Fruit fly (Drosophila melanogaster): ENCODE results near the gene Ilp2.
A peak's percentile ranks its signal among the peaks of the same experiment; 100 is the strongest.

Gene Ilp2

DNA sequence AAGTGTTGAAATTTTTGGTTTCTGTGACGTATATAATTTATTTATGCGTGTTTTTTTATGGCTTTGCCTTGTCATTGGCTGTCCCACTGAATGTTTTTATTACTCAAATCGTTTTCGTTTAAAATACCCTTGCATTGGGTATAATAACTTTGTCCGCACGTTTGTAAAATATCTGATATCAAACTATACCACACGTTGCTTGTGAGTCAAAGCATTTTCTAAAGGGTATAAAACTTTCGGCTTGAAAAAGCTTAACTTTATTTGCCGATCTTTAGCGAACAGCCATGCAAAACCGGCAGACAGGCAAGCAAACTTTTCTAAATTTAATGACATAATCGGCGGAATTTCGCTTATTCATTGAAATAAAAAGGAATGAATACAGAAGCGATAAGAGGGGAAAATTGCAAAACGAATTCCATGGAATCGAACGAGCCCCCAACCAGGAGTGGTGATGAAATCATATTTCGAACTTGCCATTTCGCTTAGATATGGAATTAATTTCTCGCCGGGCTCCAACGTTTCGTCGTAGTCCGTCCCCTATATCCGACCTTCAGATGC, 48.0 kb downstream of the Ilp2 start (continued):
- TF ChIP-seq CG17361 (GFP tag; IDR thresholded peaks at IDR 0.05) (peak; percentile 46; the same call in 1 of the 3 replicates), CG2199 (GFP tag; IDR thresholded peaks at IDR 0.05) (no peak), emc (GFP tag; optimal IDR thresholded peaks at IDR 0.05) (no peak), Xrp1 (GFP tag; IDR thresholded peaks at IDR 0.05) (peak; percentile 41; the same call in 1 of the 2 replicates), Six4 (GFP tag; optimal IDR thresholded peaks at IDR 0.05) (no peak), dysf (GFP tag; IDR thresholded peaks at IDR 0.05) (peak; percentile 57; the same call in 2 of the 3 replicates), sob (GFP tag; IDR thresholded peaks at IDR 0.05) (peak; percentile 61), CG12659 (GFP tag; optimal IDR thresholded peaks at IDR 0.05) (peak; percentile 55), tap (tag; optimal IDR thresholded peaks at IDR 0.05) (peak; percentile 57), otp (GFP tag; IDR thresholded peaks at IDR 0.05) (peak; percentile 21; the same call in 1 of the 3 replicates), gro (GFP tag; optimal IDR thresholded peaks at IDR 0.05) (peak; percentile 85), CG14667 (GFP tag; IDR thresholded peaks at IDR 0.05) (no peak), ac (GFP tag; optimal IDR thresholded peaks at IDR 0.05) (no peak), Rfx (GFP tag; IDR thresholded peaks at IDR 0.05) (peak; percentile 84), CG6765 (GFP tag; optimal IDR thresholded peaks at IDR 0.05) (no peak), ssp (GFP tag; IDR thresholded peaks at IDR 0.05) (no peak), Ravus (GFP tag; IDR thresholded peaks at IDR 0.05) (peak; percentile 18), ttk (GFP tag; IDR thresholded peaks at IDR 0.05) (peak; percentile 48), CG13624 (GFP tag; optimal IDR thresholded peaks at IDR 0.05) (peak; percentile 73), CG15696 (tag; optimal IDR thresholded peaks at IDR 0.05) (no peak), nmo (GFP tag; optimal IDR thresholded peaks at IDR 0.05) (peak; percentile 23), CG32767 (GFP tag; IDR thresholded peaks at IDR 0.05) (no peak), CG10147 (GFP tag; optimal IDR thresholded peaks at IDR 0.05) (peak; percentile 1), lov (optimal IDR thresholded peaks at IDR 0.05) (no peak), lov (GFP tag; IDR thresholded peaks at IDR 0.05) (no peak), schlank (tag; optimal IDR thresholded peaks at IDR 0.05) (peak; percentile 46), Aef1 (GFP tag; IDR thresholded peaks at IDR 0.05) (peak; percentile 37; the same call in 1 of the 3 replicates), maf-S (GFP tag; optimal IDR thresholded peaks at IDR 0.05) (no peak), CG31224 (GFP tag; IDR thresholded peaks at IDR 0.05) (peak; percentile 47; the same call in 1 of the 2 replicates), seq (GFP tag; IDR thresholded peaks at IDR 0.05) (peak; percentile 49; the same call in 1 of the 2 replicates), Rx (GFP tag; IDR thresholded peaks at IDR 0.05) (no peak), odd (GFP tag; optimal IDR thresholded peaks at IDR 0.05) (no peak), sr (GFP tag; IDR thresholded peaks at IDR 0.05) (0 out of 3 replicates have a peak, but pooled peaks have one; percentile 36), twi (tag; optimal IDR thresholded peaks at IDR 0.05) (no peak), gfzf (GFP tag; optimal IDR thresholded peaks at IDR 0.05) (no peak), CG32532 (GFP tag; IDR thresholded peaks at IDR 0.05) (peak; percentile 71), CG12236 (GFP tag; optimal IDR thresholded peaks at IDR 0.05) (no peak), prd (optimal IDR thresholded peaks at IDR 0.05) (no peak), prd (GFP tag; IDR thresholded peaks at IDR 0.05) (peak; percentile 52; the same call in 1 of the 3 replicates), Mrtf (GFP tag; IDR thresholded peaks at IDR 0.05) (peak; percentile 9; the same call in 1 of the 3 replicates), CG9727 (GFP tag; optimal IDR thresholded peaks at IDR 0.05) (no peak), CG9797 (GFP tag; optimal IDR thresholded peaks at IDR 0.05) (no peak), CG18599 (GFP tag; optimal IDR thresholded peaks at IDR 0.05) (peak; percentile 47), trh (GFP tag; optimal IDR thresholded peaks at IDR 0.05) (no peak), Pdp1 (GFP tag; optimal IDR thresholded peaks at IDR 0.05) (peak; percentile 49 to 75), YL-1 (GFP tag; optimal IDR thresholded peaks at IDR 0.05) (no peak), B-H1 (GFP tag; IDR thresholded peaks at IDR 0.05) (no peak; the same call in 2 of the 3 replicates), CG10979 (tag; optimal IDR thresholded peaks at IDR 0.05) (no peak), bsh (GFP tag; optimal IDR thresholded peaks at IDR 0.05) (no peak), MBD-R2 (GFP tag; IDR thresholded peaks at IDR 0.05) (peak; percentile 25; the same call in 1 of the 2 replicates), ewg (GFP tag; optimal IDR thresholded peaks at IDR 0.05) (no peak)
